Fruit fly (Drosophila melanogaster) whole organism, prepupa: ENCODE results near the gene CG9784.

ENCODE experiments used
- Blimp-1 ChIP-seq: fragments of 200-800 bp; sonication (Bioruptor generic); optimal IDR thresholded peaks from 3 replicates; lab custom pipeline; 2017; ENCODE audit warnings: missing biosample characterization, missing genetic modification characterization, mild to moderate bottlenecking, moderate library complexity, missing genetic modification reagents
- CG10669 ChIP-seq: fragments of 200-800 bp; sonication (Bioruptor generic); optimal IDR thresholded peaks from 3 replicates; lab custom pipeline; 2018; ENCODE audit warnings: missing biosample characterization, mild to moderate bottlenecking, missing genetic modification characterization, moderate library complexity
- CG11294 ChIP-seq: fragments of 200-800 bp; sonication (Bioruptor generic); IDR thresholded peaks from 2 replicates; pipeline ENCODE4 v1.3.6; 2022; ENCODE audit warnings: missing biosample characterization, missing genetic modification characterization
- CG11762 ChIP-seq: fragments of 200-800 bp; sonication (Bioruptor generic); optimal IDR thresholded peaks from 3 replicates; lab custom pipeline; 2016; ENCODE audit warnings: missing biosample characterization, missing genetic modification characterization; ENCODE audit not compliant: insufficient read depth
- CG11902 ChIP-seq: fragments of 200-800 bp; sonication (Bioruptor generic); optimal IDR thresholded peaks from 3 replicates; lab custom pipeline; 2016; ENCODE audit warnings: missing biosample characterization, missing genetic modification characterization
- CG15336 ChIP-seq: fragments of 200-800 bp; sonication (Bioruptor generic); IDR thresholded peaks from 2 replicates; pipeline ENCODE4 v1.3.6; 2022; ENCODE audit warnings: missing biosample characterization, missing genetic modification characterization
- CG1621 ChIP-seq: fragments of 200-800 bp; sonication (Bioruptor generic); optimal IDR thresholded peaks from 3 replicates; lab custom pipeline; 2018; ENCODE audit warnings: missing biosample characterization, mild to moderate bottlenecking, missing genetic modification characterization
- CG16779 ChIP-seq: fragments of 200-800 bp; sonication (Bioruptor generic); optimal IDR thresholded peaks from 3 replicates; lab custom pipeline; 2017; ENCODE audit warnings: missing biosample characterization, mild to moderate bottlenecking, missing genetic modification characterization
- CG3032 ChIP-seq: fragments of 200-800 bp; optimal IDR thresholded peaks from 2 replicates; lab custom pipeline; 2019; ENCODE audit warnings: missing biosample characterization, mild to moderate bottlenecking, missing genetic modification characterization, moderate library complexity
- CG31627 ChIP-seq: fragments of 200-800 bp; sonication (Bioruptor generic); optimal IDR thresholded peaks from 3 replicates; lab custom pipeline; 2016; ENCODE audit warnings: missing biosample characterization, missing genetic modification characterization
- CG32006 ChIP-seq: fragments of 200-800 bp; sonication (Bioruptor generic); optimal IDR thresholded peaks from 3 replicates; lab custom pipeline; 2017; ENCODE audit warnings: missing biosample characterization, mild to moderate bottlenecking, missing genetic modification characterization
- CG34406 ChIP-seq: fragments of 200-800 bp; sonication (Bioruptor generic); optimal IDR thresholded peaks from 3 replicates; lab custom pipeline; 2016; ENCODE audit warnings: missing biosample characterization, missing genetic modification characterization
- CG3919 ChIP-seq: fragments of 200-800 bp; sonication (Bioruptor generic); optimal IDR thresholded peaks from 3 replicates; lab custom pipeline; 2016; ENCODE audit warnings: missing biosample characterization, missing genetic modification characterization
- CG4318 ChIP-seq: fragments of 200-800 bp; sonication (Bioruptor generic); optimal IDR thresholded peaks from 3 replicates; lab custom pipeline; 2017; ENCODE audit warnings: missing biosample characterization, mild to moderate bottlenecking, missing genetic modification characterization
- CG6276 ChIP-seq: fragments of 200-800 bp; sonication (Bioruptor generic); optimal IDR thresholded peaks from 2 replicates; lab custom pipeline; 2017; ENCODE audit warnings: missing biosample characterization, mild to moderate bottlenecking, missing genetic modification characterization
- CG6792 ChIP-seq: fragments of 200-800 bp; sonication (Bioruptor generic); optimal IDR thresholded peaks from 3 replicates; lab custom pipeline; 2016; ENCODE audit warnings: missing biosample characterization, missing genetic modification characterization
- CG6808 ChIP-seq: fragments of 200-800 bp; sonication (Bioruptor generic); optimal IDR thresholded peaks from 3 replicates; lab custom pipeline; 2017; ENCODE audit warnings: missing biosample characterization, missing genetic modification characterization, mild to moderate bottlenecking, moderate library complexity, missing genetic modification reagents
- CG6854 ChIP-seq: fragments of 200-800 bp; sonication (Bioruptor generic); optimal IDR thresholded peaks from 2 replicates; lab custom pipeline; 2017; ENCODE audit warnings: missing biosample characterization, mild to moderate bottlenecking, missing genetic modification characterization
- CG8119 ChIP-seq: fragments of 200-800 bp; sonication (Bioruptor generic); IDR thresholded peaks from 3 replicates; pipeline ENCODE4 v1.3.6; 2022; ENCODE audit warnings: missing biosample characterization, missing genetic modification characterization
- CG8319 ChIP-seq: fragments of 200-800 bp; sonication (Bioruptor generic); optimal IDR thresholded peaks from 3 replicates; lab custom pipeline; 2016; ENCODE audit warnings: missing biosample characterization, missing genetic modification characterization
- CG9139 ChIP-seq: fragments of 200-800 bp; sonication (Bioruptor generic); optimal IDR thresholded peaks from 3 replicates; lab custom pipeline; 2017; ENCODE audit warnings: missing biosample characterization, mild to moderate bottlenecking, missing genetic modification characterization
- Eip78C ChIP-seq: fragments of 200-800 bp; sonication (Bioruptor generic); peaks from one replicate; lab custom pipeline; 2016; ENCODE audit warnings: missing biosample characterization, missing genetic modification characterization
- Ets21C ChIP-seq: fragments of 200-800 bp; sonication (Bioruptor generic); optimal IDR thresholded peaks from 3 replicates; lab custom pipeline; 2016; ENCODE audit warnings: missing biosample characterization, missing genetic modification characterization
- Ets96B ChIP-seq: fragments of 200-800 bp; optimal IDR thresholded peaks from 2 replicates; lab custom pipeline; 2019; ENCODE audit warnings: missing biosample characterization, mild to moderate bottlenecking, missing genetic modification characterization, moderate library complexity
- Hr39 ChIP-seq: fragments of 200-800 bp; sonication (Bioruptor generic); optimal IDR thresholded peaks from 2 replicates; lab custom pipeline; 2016; ENCODE audit warnings: missing biosample characterization, missing genetic modification characterization
- Lpt ChIP-seq: fragments of 200-800 bp; sonication (Bioruptor generic); optimal IDR thresholded peaks from 3 replicates; lab custom pipeline; 2016; ENCODE audit warnings: missing biosample characterization, missing genetic modification characterization
- OdsH ChIP-seq: fragments of 200-800 bp; sonication (Bioruptor generic); optimal IDR thresholded peaks from 3 replicates; lab custom pipeline; 2016; ENCODE audit warnings: missing biosample characterization, missing genetic modification characterization
- Sox14 ChIP-seq: fragments of 200-800 bp; sonication (Bioruptor generic); optimal IDR thresholded peaks from 3 replicates; lab custom pipeline; 2016; ENCODE audit warnings: missing biosample characterization, missing genetic modification characterization
- Sox15 ChIP-seq: fragments of 200-800 bp; sonication (Bioruptor generic); optimal IDR thresholded peaks from 3 replicates; lab custom pipeline; 2016; ENCODE audit warnings: missing biosample characterization, missing genetic modification characterization
- acj6 ChIP-seq: fragments of 200-800 bp; sonication (Bioruptor generic); optimal IDR thresholded peaks from 3 replicates; lab custom pipeline; 2016; ENCODE audit warnings: missing biosample characterization, missing genetic modification characterization
- dac ChIP-seq: fragments of 200-800 bp; sonication (Bioruptor generic); optimal IDR thresholded peaks from 2 replicates; lab custom pipeline; 2017; ENCODE audit warnings: missing biosample characterization, mild to moderate bottlenecking, missing genetic modification characterization
- dsx ChIP-seq: fragments of 200-800 bp; optimal IDR thresholded peaks from 3 replicates; lab custom pipeline; 2019; ENCODE audit warnings: missing biosample characterization, mild to moderate bottlenecking, missing genetic modification characterization, moderate library complexity; ENCODE audit not compliant: poor library complexity, severe bottlenecking
- eg ChIP-seq: fragments of 200-800 bp; sonication (Bioruptor generic); IDR thresholded peaks from 3 replicates; pipeline ENCODE4 v1.3.6; 2022; ENCODE audit warnings: missing biosample characterization, missing genetic modification characterization
- fd85E ChIP-seq: fragments of 200-800 bp; sonication (Bioruptor generic); optimal IDR thresholded peaks from 3 replicates; lab custom pipeline; 2016; ENCODE audit warnings: missing biosample characterization, missing genetic modification characterization
- fkh ChIP-seq: fragments of 200-800 bp; sonication (Bioruptor generic); optimal IDR thresholded peaks from 3 replicates; lab custom pipeline; 2017; ENCODE audit warnings: missing biosample characterization, mild to moderate bottlenecking, missing genetic modification characterization, moderate library complexity
- lz ChIP-seq: fragments of 200-800 bp; sonication (Bioruptor generic); optimal IDR thresholded peaks from 3 replicates; lab custom pipeline; 2016; ENCODE audit warnings: missing biosample characterization, missing genetic modification characterization
- pdm3 ChIP-seq: fragments of 200-800 bp; sonication (Bioruptor generic); optimal IDR thresholded peaks from 3 replicates; lab custom pipeline; 2016; ENCODE audit warnings: missing biosample characterization, missing genetic modification characterization
- salr ChIP-seq, 2 experiments: fragments of 200-800 bp; sonication (Bioruptor generic); optimal IDR thresholded peaks; 3 replicates each; lab custom pipeline; 2016 to 2018; ENCODE audit warnings: missing biosample characterization in 2 of 2, missing genetic modification characterization in 2 of 2, mild to moderate bottlenecking in 1 of 2
- vri ChIP-seq: fragments of 200-800 bp; sonication (Bioruptor generic); optimal IDR thresholded peaks from 3 replicates; lab custom pipeline; 2016; ENCODE audit warnings: missing biosample characterization, mild to moderate bottlenecking, missing genetic modification characterization

CG9784 gene

dm6 chrX:16583730-16584129 is 15.3 kb downstream of the CG9784 start:
- TF ChIP-seq salr (GFP tag; optimal IDR thresholded peaks at IDR 0.05; lab: Kevin White, UChicago) (no peak), CG16779 (tag; lab: Kevin White, UChicago) (no peak), CG9139 (GFP tag; lab: Kevin White, UChicago) (no peak), dac (no peak), CG6792 (GFP tag; lab: Kevin White, UChicago) (no peak), CG11902 (GFP tag; lab: Kevin White, UChicago) (no peak), CG11294 (no peak), vri (GFP tag; lab: Kevin White, UChicago) (no peak), Ets21C (GFP tag; lab: Kevin White, UChicago) (no peak), CG6854 (GFP tag; lab: Kevin White, UChicago) (no peak), CG4318 (GFP tag; lab: Kevin White, UChicago) (no peak), Sox15 (GFP tag; lab: Kevin White, UChicago) (no peak), CG11762 (GFP tag; lab: Kevin White, UChicago) (no peak), CG8119 (peak; percentile 63; the same call in 2 of the 3 replicates), fkh (GFP tag; lab: Kevin White, UChicago) (no peak), CG31627 (no peak), CG15336 (GFP tag; lab: Robert Waterston, UW) (peak; percentile 54; the same call in 1 of the 2 replicates), Ets96B (no peak), Eip78C (GFP tag; lab: Kevin White, UChicago) (peak; percentile 13), fd85E (GFP tag; lab: Kevin White, UChicago) (no peak), CG10669 (GFP tag; lab: Kevin White, UChicago) (no peak), pdm3 (GFP tag; lab: Kevin White, UChicago) (no peak), Sox14 (GFP tag; lab: Kevin White, UChicago) (no peak), CG1621 (no peak), OdsH (GFP tag; lab: Kevin White, UChicago) (no peak), acj6 (GFP tag; lab: Kevin White, UChicago) (no peak), CG6276 (GFP tag; lab: Kevin White, UChicago) (peak; percentile 46), eg (GFP tag; lab: Robert Waterston, UW) (peak; percentile 50; the same call in 1 of the 3 replicates), lz (no peak), CG32006 (no peak), dsx (GFP tag; lab: Kevin White, UChicago) (no peak), CG3919 (GFP tag; lab: Kevin White, UChicago) (no peak), CG8319 (GFP tag; lab: Kevin White, UChicago) (no peak), Lpt (no peak), Hr39 (GFP tag; lab: Kevin White, UChicago) (no peak), CG34406 (GFP tag; lab: Kevin White, UChicago) (no peak)
- TF ChIP-seq, all 60 proteins: peak for 5

DNA sequence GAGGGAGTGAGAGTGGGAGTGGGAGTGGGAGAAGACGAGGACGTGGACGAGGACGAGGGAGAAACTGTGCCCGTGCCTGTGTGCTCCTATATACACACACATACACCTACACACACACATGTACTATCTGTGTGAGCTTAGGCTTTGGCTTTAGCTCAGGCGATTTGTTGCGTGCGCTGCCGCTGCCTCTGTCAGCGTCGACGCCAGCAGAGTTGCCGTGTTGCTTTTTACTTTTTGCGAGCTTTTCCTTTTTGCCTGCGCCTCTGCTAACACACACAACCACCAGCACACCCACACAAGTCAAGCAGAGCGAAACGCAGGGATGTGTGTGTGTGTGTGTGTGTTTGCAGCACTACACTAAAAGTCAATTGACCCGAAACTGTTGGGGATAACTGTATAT is 16.9 kb downstream of the CG9784 start:
- TF ChIP-seq OdsH (GFP tag; lab: Kevin White, UChicago) (no peak), Sox15 (GFP tag; lab: Kevin White, UChicago) (no peak), CG9139 (GFP tag; lab: Kevin White, UChicago) (no peak), CG3032 (tag; lab: Kevin White, UChicago) (no peak), CG8319 (GFP tag; lab: Kevin White, UChicago) (no peak), CG6276 (GFP tag; lab: Kevin White, UChicago) (no peak), CG6808 (GFP tag; lab: Kevin White, UChicago) (no peak), Blimp-1 (GFP tag; lab: Kevin White, UChicago) (no peak), CG11762 (GFP tag; lab: Kevin White, UChicago) (no peak), CG10669 (GFP tag; lab: Kevin White, UChicago) (no peak), acj6 (GFP tag; lab: Kevin White, UChicago) (no peak), CG6792 (GFP tag; lab: Kevin White, UChicago) (no peak)
